Fruit fly (Drosophila melanogaster) whole organism, embryonic: Measurements from ENCODE around the gene CG13131.

Source experiments
- Ada2b ChIP-seq: fragments of 200-800 bp; sonication (Bioruptor generic); IDR thresholded peaks from 2 replicates; pipeline ENCODE4 v1.3.6; 2022; ENCODE audit warnings: missing biosample characterization, missing genetic modification characterization
- Aef1 ChIP-seq: fragments of 200-800 bp; sonication (Bioruptor generic); IDR thresholded peaks from 3 replicates; pipeline ENCODE4 v1.3.6; 2022; ENCODE audit warnings: missing biosample characterization, missing genetic modification characterization
- B-H1 ChIP-seq: fragments of 200-800 bp; sonication (Bioruptor generic); IDR thresholded peaks from 3 replicates; pipeline ENCODE4 v1.3.6; 2022; ENCODE audit warnings: missing biosample characterization, missing genetic modification characterization
- CG10366 ChIP-seq: fragments of 200-800 bp; sonication (Bioruptor generic); IDR thresholded peaks from 2 replicates; pipeline ENCODE4 v1.3.6; 2022; ENCODE audit warnings: missing biosample characterization, missing genetic modification characterization
- CG13624 ChIP-seq: fragments of 200-800 bp; sonication (Bioruptor generic); optimal IDR thresholded peaks from 2 replicates; lab custom pipeline; 2016; ENCODE audit warnings: missing biosample characterization, missing genetic modification characterization
- CG15011 ChIP-seq: fragments of 200-800 bp; sonication (Bioruptor generic); optimal IDR thresholded peaks from 3 replicates; lab custom pipeline; 2018; ENCODE audit warnings: missing biosample characterization, mild to moderate bottlenecking, missing genetic modification characterization
- CG17361 ChIP-seq: fragments of 200-800 bp; sonication (Bioruptor generic); IDR thresholded peaks from 3 replicates; pipeline ENCODE4 v1.3.6; 2022; ENCODE audit warnings: missing biosample characterization, missing genetic modification characterization
- CG18011 ChIP-seq: fragments of 200-800 bp; sonication (Bioruptor generic); optimal IDR thresholded peaks from 2 replicates; lab custom pipeline; 2017; ENCODE audit warnings: missing biosample characterization, missing genetic modification characterization, mild to moderate bottlenecking, moderate library complexity, missing genotype
- CG2875 ChIP-seq: fragments of 200-800 bp; sonication (Bioruptor generic); optimal IDR thresholded peaks from 2 replicates; lab custom pipeline; 2017; ENCODE audit warnings: missing biosample characterization, mild to moderate bottlenecking, missing genetic modification characterization, missing genetic modification reagents
- CG30403 ChIP-seq: fragments of 200-800 bp; sonication (Bioruptor generic); optimal IDR thresholded peaks from 3 replicates; lab custom pipeline; 2016; ENCODE audit warnings: missing biosample characterization, missing genetic modification characterization
- CG4328 ChIP-seq: fragments of 200-800 bp; sonication (Bioruptor generic); optimal IDR thresholded peaks from 3 replicates; lab custom pipeline; 2017; ENCODE audit warnings: missing biosample characterization, missing genetic modification reagents, missing genetic modification characterization
- CG4730 ChIP-seq: fragments of 200-800 bp; sonication (Bioruptor generic); IDR thresholded peaks from 2 replicates; pipeline ENCODE4 v1.3.6; 2022; ENCODE audit warnings: missing biosample characterization, missing genetic modification characterization
- CG4820 ChIP-seq: fragments of 200-800 bp; sonication (Bioruptor generic); optimal IDR thresholded peaks from 3 replicates; lab custom pipeline; 2016; ENCODE audit warnings: missing biosample characterization, missing genetic modification characterization
- CG6765 ChIP-seq: fragments of 200-800 bp; sonication (Bioruptor generic); optimal IDR thresholded peaks from 3 replicates; lab custom pipeline; 2017; ENCODE audit warnings: missing biosample characterization, mild to moderate bottlenecking, missing genetic modification characterization
- CG6791 ChIP-seq: fragments of 200-800 bp; sonication (Bioruptor generic); IDR thresholded peaks from 3 replicates; pipeline ENCODE4 v1.3.6; 2022; ENCODE audit warnings: missing biosample characterization, missing genetic modification characterization; ENCODE audit not compliant: partially characterized antibody
- CG7372 ChIP-seq: fragments of 200-800 bp; sonication (Bioruptor generic); IDR thresholded peaks from 2 replicates; pipeline ENCODE4 v1.3.6; 2022; ENCODE audit warnings: missing biosample characterization, missing genetic modification characterization
- CG7556 ChIP-seq: fragments of 200-800 bp; sonication (Bioruptor generic); optimal IDR thresholded peaks from 2 replicates; lab custom pipeline; 2017; ENCODE audit warnings: missing biosample characterization, mild to moderate bottlenecking, missing genetic modification characterization
- CG8281 ChIP-seq: fragments of 200-800 bp; sonication (Bioruptor generic); optimal IDR thresholded peaks from 2 replicates; lab custom pipeline; 2018; ENCODE audit warnings: missing biosample characterization, mild to moderate bottlenecking, missing genetic modification characterization, moderate library complexity
- CG9215 ChIP-seq: fragments of 200-800 bp; sonication (Bioruptor generic); IDR thresholded peaks from 2 replicates; pipeline ENCODE4 v1.3.6; 2022; ENCODE audit warnings: missing biosample characterization, missing genetic modification characterization
- CG9932 ChIP-seq: fragments of 200-800 bp; sonication (Bioruptor generic); IDR thresholded peaks from 2 replicates; pipeline ENCODE4 v1.3.6; 2022; ENCODE audit warnings: missing biosample characterization, missing genetic modification characterization
- CHES-1-like ChIP-seq: fragments of 200-800 bp; sonication (Bioruptor generic); optimal IDR thresholded peaks from 2 replicates; lab custom pipeline; 2016; ENCODE audit warnings: missing biosample characterization, missing genetic modification characterization
- Doc2 ChIP-seq: fragments of 200-800 bp; sonication (Bioruptor generic); IDR thresholded peaks from 2 replicates; pipeline ENCODE4 v1.3.6; 2022; ENCODE audit warnings: missing biosample characterization, missing genetic modification characterization
- Ets97D ChIP-seq: fragments of 200-800 bp; sonication (Bioruptor generic); optimal IDR thresholded peaks from 3 replicates; lab custom pipeline; 2016; ENCODE audit warnings: missing biosample characterization, missing genetic modification characterization
- HHEX ChIP-seq: fragments of 200-800 bp; sonication (Bioruptor generic); optimal IDR thresholded peaks from 3 replicates; lab custom pipeline; 2017; ENCODE audit warnings: missing biosample characterization, mild to moderate bottlenecking, missing genetic modification characterization, missing genetic modification reagents
- HLHmδ ChIP-seq: fragments of 200-800 bp; sonication (Bioruptor generic); optimal IDR thresholded peaks from 2 replicates; lab custom pipeline; 2018; ENCODE audit warnings: missing biosample characterization, mild to moderate bottlenecking, missing genetic modification characterization, moderate library complexity
- Hey ChIP-seq: fragments of 200-800 bp; sonication (Bioruptor generic); optimal IDR thresholded peaks from 3 replicates; lab custom pipeline; 2018; ENCODE audit warnings: missing biosample characterization, mild to moderate bottlenecking, missing genetic modification characterization
- Hr51 ChIP-seq, 2 experiments: fragments of 200-800 bp; sonication (Bioruptor generic); optimal IDR thresholded peaks; 2 replicates in 1 of 2; 3 replicates in 1 of 2; lab custom pipeline; 2016 to 2018; ENCODE audit warnings: missing biosample characterization in 2 of 2, missing genetic modification characterization in 2 of 2, mild to moderate bottlenecking in 1 of 2, moderate library complexity in 1 of 2
- Hsf ChIP-seq: fragments of 200-800 bp; sonication (Bioruptor generic); optimal IDR thresholded peaks from 3 replicates; lab custom pipeline; 2016; ENCODE audit warnings: missing biosample characterization, missing genetic modification characterization
- Ptx1 ChIP-seq: fragments of 200-800 bp; sonication (Bioruptor generic); IDR thresholded peaks from 2 replicates; pipeline ENCODE4 v1.3.6; 2022; ENCODE audit warnings: missing biosample characterization, missing genetic modification characterization
- Rfx ChIP-seq: fragments of 200-800 bp; sonication (Bioruptor generic); IDR thresholded peaks from 2 replicates; pipeline ENCODE4 v1.3.6; 2022; ENCODE audit warnings: missing biosample characterization, missing genetic modification characterization
- Six4 ChIP-seq: fragments of 200-800 bp; sonication (Bioruptor generic); optimal IDR thresholded peaks from 2 replicates; lab custom pipeline; 2016; ENCODE audit warnings: missing biosample characterization, missing genetic modification characterization
- Tbp ChIP-seq: fragments of >200 bp; optimal IDR thresholded peaks from 2 replicates; lab custom pipeline; 2018; ENCODE audit warnings: missing biosample characterization, missing genetic modification characterization
- Xbp1 ChIP-seq: fragments of 200-800 bp; sonication (Bioruptor generic); optimal IDR thresholded peaks from 3 replicates; lab custom pipeline; 2016; ENCODE audit warnings: missing biosample characterization, mild to moderate bottlenecking, missing genetic modification characterization
- Xrp1 ChIP-seq: fragments of 200-800 bp; sonication (Bioruptor generic); IDR thresholded peaks from 2 replicates; pipeline ENCODE4 v1.3.6; 2022; ENCODE audit warnings: missing biosample characterization, missing genetic modification characterization
- ab ChIP-seq: fragments of 200-800 bp; sonication (Bioruptor generic); optimal IDR thresholded peaks from 2 replicates; lab custom pipeline; 2016; ENCODE audit warnings: missing biosample characterization, missing genetic modification characterization
- aop ChIP-seq: fragments of 200-800 bp; sonication (Bioruptor generic); IDR thresholded peaks from 2 replicates; pipeline ENCODE4 v1.3.6; 2022; ENCODE audit warnings: missing biosample characterization, missing genetic modification characterization
- ci ChIP-seq: fragments of 200-800 bp; sonication (Bioruptor generic); IDR thresholded peaks from 3 replicates; pipeline ENCODE4 v1.3.6; 2022; ENCODE audit warnings: missing biosample characterization, missing genetic modification characterization
- cwo ChIP-seq: fragments of 200-800 bp; sonication (Bioruptor generic); optimal IDR thresholded peaks from 3 replicates; lab custom pipeline; 2017; ENCODE audit warnings: missing biosample characterization, missing genetic modification characterization, mild to moderate bottlenecking, moderate library complexity, missing genetic modification reagents
- dm ChIP-seq: fragments of 200-800 bp; sonication (Bioruptor generic); optimal IDR thresholded peaks from 3 replicates; lab custom pipeline; 2016; ENCODE audit warnings: missing biosample characterization, missing genetic modification characterization
- gce ChIP-seq: fragments of 200-800 bp; sonication (Bioruptor generic); IDR thresholded peaks from 3 replicates; pipeline ENCODE4 v1.3.6; 2022; ENCODE audit warnings: missing biosample characterization, missing genetic modification characterization
- gsb-n ChIP-seq: fragments of 200-800 bp; sonication (Bioruptor generic); optimal IDR thresholded peaks from 3 replicates; lab custom pipeline; 2018; ENCODE audit warnings: missing biosample characterization, mild to moderate bottlenecking, missing genetic modification characterization
- her ChIP-seq: fragments of 200-800 bp; sonication (Bioruptor generic); optimal IDR thresholded peaks from 2 replicates; lab custom pipeline; 2016; ENCODE audit warnings: missing biosample characterization, missing genetic modification characterization
- lab ChIP-seq: fragments of 200-800 bp; sonication (Bioruptor generic); optimal IDR thresholded peaks from 3 replicates; lab custom pipeline; 2017; ENCODE audit warnings: missing biosample characterization, missing genetic modification characterization, mild to moderate bottlenecking, moderate library complexity, missing genetic modification reagents
- lilli ChIP-seq: fragments of 200-800 bp; sonication (Bioruptor generic); optimal IDR thresholded peaks from 3 replicates; lab custom pipeline; 2016; ENCODE audit warnings: missing biosample characterization, missing genetic modification characterization
- org-1 ChIP-seq: fragments of 200-800 bp; sonication (Bioruptor generic); optimal IDR thresholded peaks from 2 replicates; lab custom pipeline; 2017; ENCODE audit warnings: missing biosample characterization, missing genetic modification characterization
- pb ChIP-seq: fragments of 200-800 bp; sonication (Bioruptor generic); optimal IDR thresholded peaks from 3 replicates; lab custom pipeline; 2016; ENCODE audit warnings: missing biosample characterization, missing genetic modification characterization
- schlank ChIP-seq: fragments of 200-800 bp; sonication (Bioruptor generic); optimal IDR thresholded peaks from 2 replicates; lab custom pipeline; 2018; ENCODE audit warnings: missing biosample characterization, mild to moderate bottlenecking, missing genetic modification characterization
- seq ChIP-seq: fragments of 200-800 bp; sonication (Bioruptor generic); IDR thresholded peaks from 2 replicates; pipeline ENCODE4 v1.3.6; 2022; ENCODE audit warnings: missing biosample characterization, missing genetic modification characterization
- stwl ChIP-seq: fragments of 200-800 bp; sonication (Bioruptor generic); optimal IDR thresholded peaks from 3 replicates; lab custom pipeline; 2018; ENCODE audit warnings: missing biosample characterization, mild to moderate bottlenecking, missing genetic modification characterization, moderate library complexity
- ttk ChIP-seq: fragments of 200-800 bp; sonication (Bioruptor generic); IDR thresholded peaks from 2 replicates; pipeline ENCODE4 v2.1.2; 2022; ENCODE audit warnings: missing biosample characterization, missing genetic modification characterization
- unpg ChIP-seq: fragments of 200-800 bp; sonication (Bioruptor generic); optimal IDR thresholded peaks from 3 replicates; lab custom pipeline; 2018; ENCODE audit warnings: missing biosample characterization, mild to moderate bottlenecking, missing genetic modification characterization, moderate library complexity

Gene CG13131

dm6 chr2L:10061276-10061675, 44.0 kb upstream of the CG13131 start (continued):
- no peak for TF ChIP-seq Six4
- no peak for TF ChIP-seq CG6765 (GFP tag; lab: Kevin White, UChicago)
- TF ChIP-seq CG17361: no peak
- no peak for TF ChIP-seq gce
- peak; percentile 39; the same call in 1 of the 2 replicates for TF ChIP-seq Rfx (GFP tag; lab: Robert Waterston, UW)
- 0 out of 3 replicates have a peak, but pooled peaks have one; percentile 20 for TF ChIP-seq Aef1 (GFP tag; lab: Robert Waterston, UW)
- TF ChIP-seq ttk: 0 out of 2 replicates have a peak, but pooled peaks have one; percentile 32
- no peak for TF ChIP-seq CHES-1-like
- TF ChIP-seq lab (GFP tag; lab: Kevin White, UChicago): peak; percentile 34
- peak; percentile 50 for TF ChIP-seq CG9932 (GFP tag; lab: Robert Waterston, UW)
- peak; percentile 8 for TF ChIP-seq Hsf (GFP tag; lab: Kevin White, UChicago)
- TF ChIP-seq Doc2 (GFP tag; lab: Robert Waterston, UW): no peak
- TF ChIP-seq aop (GFP tag; lab: Robert Waterston, UW): no peak
- TF ChIP-seq Ada2b (GFP tag; lab: Robert Waterston, UW): peak; percentile 14; the same call in 1 of the 2 replicates
- no peak for TF ChIP-seq CG4820 (GFP tag; lab: Kevin White, UChicago)
- peak; percentile 40; the same call in 1 of the 2 replicates for TF ChIP-seq seq (GFP tag; lab: Robert Waterston, UW)
- TF ChIP-seq org-1 (GFP tag; lab: Kevin White, UChicago): peak; percentile 18
- peak; percentile 12; the same call in 1 of the 3 replicates for TF ChIP-seq B-H1 (GFP tag; lab: Robert Waterston, UW)
- peak; percentile 24 for TF ChIP-seq Xbp1 (GFP tag; lab: Kevin White, UChicago)
- TF ChIP-seq ab (GFP tag; lab: Kevin White, UChicago): no peak
- peak; percentile 11 for TF ChIP-seq CG4328
- peak in 1 of 2 experiments; percentile 70 for TF ChIP-seq Hr51 (GFP tag; optimal IDR thresholded peaks at IDR 0.05; lab: Kevin White, UChicago)
- no peak for TF ChIP-seq Ets97D (GFP tag; lab: Kevin White, UChicago)
- TF ChIP-seq stwl (tag; lab: Kevin White, UChicago): no peak
- peak; percentile 51 for TF ChIP-seq CG7556 (GFP tag; lab: Kevin White, UChicago)
- peak; percentile 40 for TF ChIP-seq CG30403 (GFP tag; lab: Kevin White, UChicago)
- TF ChIP-seq Hey (tag; lab: Kevin White, UChicago): no peak
- TF ChIP-seq dm (GFP tag; lab: Kevin White, UChicago): no peak
- no peak for TF ChIP-seq unpg (GFP tag; lab: Kevin White, UChicago)
- TF ChIP-seq CG18011: no peak
- peak; percentile 37; the same call in 1 of the 2 replicates for TF ChIP-seq CG9215 (GFP tag; lab: Robert Waterston, UW)
- TF ChIP-seq ci (GFP tag; lab: Robert Waterston, UW): no peak
- no peak for TF ChIP-seq CG8281 (tag; lab: Kevin White, UChicago)
- TF ChIP-seq schlank (tag; lab: Kevin White, UChicago): no peak
- TF ChIP-seq Tbp (GFP tag; lab: Kevin White, UChicago): no peak
- no peak for TF ChIP-seq pb (GFP tag; lab: Kevin White, UChicago)
- peak; percentile 5 for TF ChIP-seq HHEX (GFP tag; lab: Kevin White, UChicago)
- TF ChIP-seq Ptx1 (GFP tag; lab: Robert Waterston, UW): peak; percentile 61; the same call in 1 of the 2 replicates
- no peak; the same call in 1 of the 2 replicates for TF ChIP-seq Xrp1
- peak; percentile 31 for TF ChIP-seq CG13624 (GFP tag; lab: Kevin White, UChicago)
- peak; percentile 13 for TF ChIP-seq lilli (GFP tag; lab: Kevin White, UChicago)
- TF ChIP-seq CG2875 (GFP tag; lab: Kevin White, UChicago): no peak
- no peak for TF ChIP-seq CG6791 (GFP tag; lab: Robert Waterston, UW)
- TF ChIP-seq CG15011 (GFP tag; lab: Kevin White, UChicago): no peak
- TF ChIP-seq CG7372: 0 out of 2 replicates have a peak, but pooled peaks have one; percentile 18
- TF ChIP-seq gsb-n (tag; lab: Kevin White, UChicago): no peak
- TF ChIP-seq CG4730: no peak
- TF ChIP-seq cwo: peak; percentile 22
- TF ChIP-seq HLHmδ (GFP tag; lab: Kevin White, UChicago): no peak
- peak; percentile 29; the same call in 1 of the 2 replicates for TF ChIP-seq CG10366 (GFP tag; lab: Robert Waterston, UW)
- no peak for TF ChIP-seq her (GFP tag; lab: Kevin White, UChicago)
